Worm (Caenorhabditis elegans) whole organism, L1 larva: Measurements from ENCODE around the gene Y57G11C.41.

ENCODE experiments used
- egl-27 ChIP-seq, 2 experiments: fragments of 150-350 bp in 1 of 2; sonication (generic microtip); optimal IDR thresholded peaks; 3 replicates each; lab custom pipeline; 2017 to 2018; ENCODE audit warnings: missing biosample characterization in 2 of 2, missing genetic modification characterization in 2 of 2, missing genetic modification reagents in 2 of 2
- unc-62 ChIP-seq: fragments of 150-350 bp; optimal IDR thresholded peaks from 2 replicates; lab custom pipeline; 2014; ENCODE audit warnings: missing biosample characterization, missing genetic modification reagents, missing genetic modification characterization

- TF ChIP-seq egl-27 (tag; optimal IDR thresholded peaks at IDR 0.05; lab: Kevin White, UChicago) = no peak
- TF ChIP-seq unc-62 (GFP tag; lab: Kevin White, UChicago) = no peak
Observed at ce11 chrIV:14677095-14677633, 29.0 kb downstream of the Y57G11C.41 start, which contains the start of gene Y57G11C.31.
